Worm (Caenorhabditis elegans) whole organism, late embryonic: Measurements from ENCODE around the gene K11D12.12.

Experiments
- C08G9.2 ChIP-seq: sonication (generic microtip); optimal IDR thresholded peaks from 2 replicates; lab custom pipeline; 2016; ENCODE audit warnings: mild to moderate bottlenecking, missing genetic modification characterization, moderate library complexity, missing compliant biosample characterization
- F13H6.1 ChIP-seq: sonication (generic microtip); optimal IDR thresholded peaks from 2 replicates; lab custom pipeline; 2016; ENCODE audit warnings: missing genetic modification characterization, missing compliant biosample characterization
- K09A11.1 ChIP-seq: sonication (generic microtip); optimal IDR thresholded peaks from 2 replicates; lab custom pipeline; 2017; ENCODE audit warnings: antibody characterized with exemption, mild to moderate bottlenecking, missing genetic modification characterization, missing compliant biosample characterization; ENCODE audit not compliant: insufficient read depth
- ceh-14 ChIP-seq: sonication (generic microtip); optimal IDR thresholded peaks from 2 replicates; lab custom pipeline; 2016; ENCODE audit warnings: missing genotype, missing genetic modification characterization, missing compliant biosample characterization
- ceh-18 ChIP-seq: sonication (generic microtip); optimal IDR thresholded peaks from 2 replicates; lab custom pipeline; 2016; ENCODE audit warnings: missing genetic modification characterization, missing compliant biosample characterization
- ceh-19 ChIP-seq: fragments of 200-800 bp; sonication (Bioruptor generic); optimal IDR thresholded peaks from 2 replicates; lab custom pipeline; 2018; ENCODE audit warnings: mild to moderate bottlenecking, missing genetic modification characterization, missing compliant biosample characterization
- ceh-30 ChIP-seq: fragments of 150-350 bp; optimal IDR thresholded peaks from 2 replicates; lab custom pipeline; 2014; ENCODE audit warnings: missing biosample characterization, missing genetic modification characterization
- ceh-9 ChIP-seq: sonication (generic microtip); optimal IDR thresholded peaks from 2 replicates; lab custom pipeline; 2016; ENCODE audit warnings: mild to moderate bottlenecking, missing genetic modification characterization, inconsistent platforms, missing compliant biosample characterization
- dmd-4 ChIP-seq: sonication (generic microtip); optimal IDR thresholded peaks from 2 replicates; lab custom pipeline; 2016; ENCODE audit warnings: borderline replicate concordance, missing genetic modification characterization, missing compliant biosample characterization
- elt-2 ChIP-seq: sonication (generic microtip); optimal IDR thresholded peaks from 2 replicates; lab custom pipeline; 2016; ENCODE audit warnings: missing genetic modification reagents, missing genetic modification characterization, missing compliant biosample characterization
- ets-4 ChIP-seq: sonication (generic microtip); optimal IDR thresholded peaks from 2 replicates; lab custom pipeline; 2016; ENCODE audit warnings: missing genetic modification characterization, missing compliant biosample characterization
- eyg-1 ChIP-seq: sonication (generic microtip); optimal IDR thresholded peaks from 2 replicates; lab custom pipeline; 2016; ENCODE audit warnings: missing genotype, missing genetic modification characterization, missing compliant biosample characterization
- fax-1 ChIP-seq: sonication (generic microtip); optimal IDR thresholded peaks from 2 replicates; lab custom pipeline; 2016; ENCODE audit warnings: missing genotype, missing genetic modification characterization, missing compliant biosample characterization
- hlh-30 ChIP-seq: sonication (generic microtip); optimal IDR thresholded peaks from 2 replicates; lab custom pipeline; 2017; ENCODE audit warnings: antibody characterized with exemption, missing genetic modification characterization, missing compliant biosample characterization; ENCODE audit not compliant: insufficient read depth
- hlh-6 ChIP-seq: sonication (generic microtip); optimal IDR thresholded peaks from 2 replicates; lab custom pipeline; 2016; ENCODE audit warnings: missing genotype, missing genetic modification characterization, missing compliant biosample characterization
- hlh-8 ChIP-seq: sonication (generic microtip); optimal IDR thresholded peaks from 2 replicates; lab custom pipeline; 2016; ENCODE audit warnings: missing genotype, missing genetic modification characterization, missing compliant biosample characterization
- lim-6 ChIP-seq: sonication (generic microtip); optimal IDR thresholded peaks from 2 replicates; lab custom pipeline; 2016; ENCODE audit warnings: missing genetic modification characterization, missing compliant biosample characterization
- lin-11 ChIP-seq: fragments of 200-800 bp; sonication (Bioruptor generic); optimal IDR thresholded peaks from 2 replicates; lab custom pipeline; 2018; ENCODE audit warnings: mild to moderate bottlenecking, missing genetic modification characterization, missing compliant biosample characterization
- madf-2 ChIP-seq: sonication (generic microtip); optimal IDR thresholded peaks from 2 replicates; lab custom pipeline; 2017; ENCODE audit warnings: missing genetic modification characterization, missing compliant biosample characterization
- mec-3 ChIP-seq: sonication (generic microtip); optimal IDR thresholded peaks from 2 replicates; lab custom pipeline; 2016; ENCODE audit warnings: borderline replicate concordance, missing genetic modification characterization, missing compliant biosample characterization
- nfya-1 ChIP-seq: sonication (generic microtip); optimal IDR thresholded peaks from 2 replicates; lab custom pipeline; 2017; ENCODE audit warnings: missing genetic modification characterization, mild to moderate bottlenecking, missing compliant biosample characterization, antibody characterized with exemption, moderate library complexity
- nhr-11 ChIP-seq: fragments of 150-350 bp; optimal IDR thresholded peaks from 2 replicates; lab custom pipeline; 2014; ENCODE audit warnings: missing biosample characterization, missing genetic modification characterization
- pat-9 ChIP-seq: fragments of 200-800 bp; sonication (Bioruptor generic); optimal IDR thresholded peaks from 2 replicates; lab custom pipeline; 2018; ENCODE audit warnings: mild to moderate bottlenecking, missing genetic modification characterization, moderate library complexity, missing compliant biosample characterization
- pha-2 ChIP-seq: sonication (generic microtip); optimal IDR thresholded peaks from 2 replicates; lab custom pipeline; 2017; ENCODE audit warnings: mild to moderate bottlenecking, missing genetic modification characterization, missing compliant biosample characterization
- pqm-1 ChIP-seq: sonication (generic microtip); optimal IDR thresholded peaks from 2 replicates; lab custom pipeline; 2016; ENCODE audit warnings: missing genetic modification characterization, missing compliant biosample characterization
- pros-1 ChIP-seq: fragments of 150-350 bp; optimal IDR thresholded peaks from 2 replicates; lab custom pipeline; 2014; ENCODE audit warnings: missing biosample characterization, missing genetic modification reagents, missing genetic modification characterization
- ref-2 ChIP-seq: sonication (generic microtip); optimal IDR thresholded peaks from 2 replicates; lab custom pipeline; 2016; ENCODE audit warnings: missing genetic modification characterization, missing compliant biosample characterization
- tbx-7 ChIP-seq: sonication (generic microtip); optimal IDR thresholded peaks from 2 replicates; lab custom pipeline; 2016; ENCODE audit warnings: missing genotype, missing genetic modification characterization, missing compliant biosample characterization
- ttx-3 ChIP-seq: sonication (generic microtip); optimal IDR thresholded peaks from 2 replicates; lab custom pipeline; 2016; ENCODE audit warnings: missing genetic modification reagents, missing genetic modification characterization, missing compliant biosample characterization
- unc-42 ChIP-seq: sonication (generic microtip); optimal IDR thresholded peaks from 2 replicates; lab custom pipeline; 2016; ENCODE audit warnings: missing genotype, missing genetic modification characterization, missing compliant biosample characterization
- unc-55 ChIP-seq: sonication (generic microtip); optimal IDR thresholded peaks from 2 replicates; lab custom pipeline; 2017; ENCODE audit warnings: missing biosample characterization, missing genetic modification reagents, missing genetic modification characterization
- zip-5 ChIP-seq: sonication (generic microtip); optimal IDR thresholded peaks from 2 replicates; lab custom pipeline; 2016; ENCODE audit warnings: missing genetic modification characterization, missing compliant biosample characterization
- ztf-16 ChIP-seq: sonication (generic microtip); optimal IDR thresholded peaks from 2 replicates; lab custom pipeline; 2017; ENCODE audit warnings: missing genetic modification characterization, missing compliant biosample characterization

K11D12.12 gene

ce11 chrV:5052233-5052632 is at the start of gene K11D12.12:
Gene K11D12.12, plus strand, starts transcription at chrV:5052261.
- TF ChIP-seq ceh-14 (tag; lab: Kevin White, UChicago): no peak
- TF ChIP-seq ztf-16 (tag; lab: Kevin White, UChicago): no peak
- no peak for TF ChIP-seq unc-55 (GFP tag; lab: Kevin White, UChicago)
- TF ChIP-seq ceh-18: no peak
- TF ChIP-seq pqm-1 (tag; lab: Kevin White, UChicago): no peak
- TF ChIP-seq zip-5 (tag; lab: Kevin White, UChicago): no peak
- no peak for TF ChIP-seq pros-1 (tag; lab: Kevin White, UChicago)
- no peak for TF ChIP-seq madf-2 (tag; lab: Kevin White, UChicago)
- TF ChIP-seq ets-4: no peak
- no peak for TF ChIP-seq lim-6 (tag; lab: Kevin White, UChicago)
- TF ChIP-seq K09A11.1 (tag; lab: Kevin White, UChicago): no peak
- TF ChIP-seq ttx-3 (tag; lab: Kevin White, UChicago): no peak
- TF ChIP-seq ceh-9 (tag; lab: Kevin White, UChicago): no peak
- TF ChIP-seq mec-3: no peak
- TF ChIP-seq C08G9.2: no peak

ce11 chrV:5012193-5012853 is 39.7 kb upstream of the K11D12.12 start, which contains the start of gene srr-6:
Gene srr-6, plus strand, starts transcription at chrV:5012803.
- no peak for TF ChIP-seq lin-11
- peak; percentile 80 for TF ChIP-seq elt-2 (tag; lab: Kevin White, UChicago)
- TF ChIP-seq, all 69 proteins: peak for 1

- TF ChIP-seq nhr-11 (tag; lab: Kevin White, UChicago) (no peak), fax-1 (tag; lab: Kevin White, UChicago) (no peak), pha-2 (tag; lab: Kevin White, UChicago) (no peak), ceh-30 (no peak), K09A11.1 (tag; lab: Kevin White, UChicago) (no peak), ceh-14 (tag; lab: Kevin White, UChicago) (peak; percentile 46), hlh-30 (tag; lab: Kevin White, UChicago) (no peak), lin-11 (no peak), C08G9.2 (no peak), F13H6.1 (tag; lab: Kevin White, UChicago) (no peak), unc-42 (tag; lab: Kevin White, UChicago) (peak; percentile 29), ceh-18 (no peak), ref-2 (no peak), tbx-7 (tag; lab: Kevin White, UChicago) (no peak)
These were observed 35.3 kb upstream of the K11D12.12 start for ce11 chrV:5016728-5017127.

- TF ChIP-seq ref-2: no peak
- TF ChIP-seq nfya-1 (tag; lab: Kevin White, UChicago): no peak
- no peak for TF ChIP-seq unc-55 (GFP tag; lab: Kevin White, UChicago)
- no peak for TF ChIP-seq pat-9
- TF ChIP-seq dmd-4 (tag; lab: Kevin White, UChicago): no peak
- TF ChIP-seq hlh-8: no peak
- TF ChIP-seq K09A11.1 (tag; lab: Kevin White, UChicago): no peak
- TF ChIP-seq hlh-6 (tag; lab: Kevin White, UChicago): no peak
- no peak for TF ChIP-seq ceh-19 (GFP tag; lab: Kevin White, UChicago)
- no peak for TF ChIP-seq eyg-1 (tag; lab: Kevin White, UChicago)
- no peak for TF ChIP-seq elt-2 (tag; lab: Kevin White, UChicago)
These were observed 34.0 kb upstream of the K11D12.12 start for ce11 chrV:5018067-5018466.

- TF ChIP-seq ceh-9 (tag; lab: Kevin White, UChicago): no peak
These were observed 33.2 kb upstream of the K11D12.12 start, which contains the start of gene srr-4 for ce11 chrV:5018810-5019274. Gene srr-4, plus strand, starts transcription at chrV:5019224.
